Worm (Caenorhabditis elegans) whole organism, L4 larva: ENCODE measurements around the gene polg-1.

Source experiments
- F10B5.3 ChIP-seq: sonication (generic microtip); optimal IDR thresholded peaks from 2 replicates; lab custom pipeline; 2016; ENCODE audit warnings: mild to moderate bottlenecking, missing genetic modification characterization, missing compliant biosample characterization
- F44E2.7 ChIP-seq: fragments of 200-800 bp; sonication (Bioruptor generic); IDR thresholded peaks from 2 replicates; pipeline ENCODE4 v2.1.2; 2022; ENCODE audit warnings: missing genetic modification characterization, missing compliant biosample characterization
- F49E8.2 ChIP-seq: sonication (generic microtip); optimal IDR thresholded peaks from 2 replicates; lab custom pipeline; 2016; ENCODE audit warnings: missing compliant biosample characterization, mild to moderate bottlenecking, missing genetic modification characterization, borderline replicate concordance
- R02D3.7 ChIP-seq: fragments of 150-350 bp; sonication (generic microtip); optimal IDR thresholded peaks from 3 replicates; lab custom pipeline; 2014; ENCODE audit warnings: missing biosample characterization, missing genetic modification characterization
- T20F7.1 ChIP-seq: fragments of 200-800 bp; sonication (Bioruptor generic); optimal IDR thresholded peaks from 2 replicates; lab custom pipeline; 2018; ENCODE audit warnings: mild to moderate bottlenecking, missing genetic modification characterization, missing compliant biosample characterization
- ZK337.2 ChIP-seq: fragments of 200-800 bp; sonication (Bioruptor generic); IDR thresholded peaks from 2 replicates; pipeline ENCODE4 v1.3.6; 2022; ENCODE audit warnings: missing genetic modification reagents, missing genetic modification characterization, missing compliant biosample characterization
- aha-1 ChIP-seq: fragments of 150-350 bp; peaks from one replicate; lab custom pipeline; 2014; ENCODE audit warnings: missing biosample characterization, missing genetic modification characterization
- aly-2 ChIP-seq: sonication (generic microtip); optimal IDR thresholded peaks from 2 replicates; lab custom pipeline; 2018; ENCODE audit warnings: missing biosample characterization, missing genetic modification characterization
- ama-1 ChIP-seq: fragments of 150-350 bp; optimal IDR thresholded peaks from 2 replicates; lab custom pipeline; 2014; ENCODE audit warnings: inconsistent platforms, mixed read lengths
- attf-4 ChIP-seq: sonication (generic microtip); optimal IDR thresholded peaks from 3 replicates; lab custom pipeline; 2017; ENCODE audit warnings: missing biosample characterization, missing genetic modification characterization
- ceh-20 ChIP-seq: fragments of 200-800 bp; sonication (Bioruptor generic); IDR thresholded peaks from 2 replicates; pipeline ENCODE4 v1.3.6; 2022; ENCODE audit warnings: missing genetic modification reagents, missing genetic modification characterization, missing compliant biosample characterization
- ceh-28 ChIP-seq: fragments of 150-350 bp; optimal IDR thresholded peaks from 2 replicates; lab custom pipeline; 2014; ENCODE audit warnings: missing biosample characterization, missing genetic modification reagents, missing genetic modification characterization
- ceh-44 ChIP-seq: fragments of 200-800 bp; sonication (Bioruptor generic); IDR thresholded peaks from 2 replicates; pipeline ENCODE4 v1.3.6; 2022; ENCODE audit warnings: missing genetic modification reagents, missing genetic modification characterization, missing compliant biosample characterization
- ceh-62 ChIP-seq: sonication (generic microtip); optimal IDR thresholded peaks from 2 replicates; lab custom pipeline; 2017; ENCODE audit warnings: missing biosample characterization, missing genetic modification characterization
- daf-12 ChIP-seq: fragments of 150-350 bp; optimal IDR thresholded peaks from 2 replicates; lab custom pipeline; 2014; ENCODE audit warnings: missing biosample characterization, missing genetic modification reagents, missing genetic modification characterization
- daf-16 ChIP-seq, 3 experiments: sonication (generic microtip); optimal IDR thresholded peaks; 2 replicates each; lab custom pipeline; 2016 to 2017; ENCODE audit warnings: missing genetic modification characterization in 3 of 3, missing genetic modification reagents in 3 of 3, mild to moderate bottlenecking in 2 of 3, missing compliant biosample characterization in 2 of 3, missing biosample characterization in 1 of 3, moderate library complexity in 1 of 3
- daf-8 ChIP-seq: fragments of 200-800 bp; sonication (Bioruptor generic); IDR thresholded peaks from 2 replicates; pipeline ENCODE4 v1.3.6; 2022; ENCODE audit warnings: missing genetic modification characterization, missing compliant biosample characterization
- dmd-6 ChIP-seq: fragments of 200-800 bp; sonication (Bioruptor generic); IDR thresholded peaks from 2 replicates; pipeline ENCODE4 v1.3.6; 2022; ENCODE audit warnings: missing genetic modification reagents, missing genetic modification characterization, missing compliant biosample characterization
- dmd-8 ChIP-seq: fragments of 200-800 bp; sonication (Bioruptor generic); IDR thresholded peaks from 2 replicates; pipeline ENCODE4 v1.3.6; 2022; ENCODE audit warnings: missing genetic modification characterization, missing compliant biosample characterization
- dmd-9 ChIP-seq: fragments of 200-800 bp; sonication (Bioruptor generic); IDR thresholded peaks from 2 replicates; pipeline ENCODE4 v1.3.6; 2022; ENCODE audit warnings: missing genetic modification reagents, missing genetic modification characterization, missing compliant biosample characterization
- dpl-1 ChIP-seq: fragments of 150-350 bp; optimal IDR thresholded peaks from 2 replicates; lab custom pipeline; 2014; ENCODE audit warnings: missing biosample characterization, missing genetic modification reagents, missing genetic modification characterization
- dve-1 ChIP-seq: sonication (generic microtip); optimal IDR thresholded peaks from 2 replicates; lab custom pipeline; 2017; ENCODE audit warnings: antibody characterized with exemption, mild to moderate bottlenecking, missing genetic modification characterization, missing compliant biosample characterization; ENCODE audit not compliant: insufficient read depth
- egl-43 ChIP-seq: fragments of 200-800 bp; sonication (Bioruptor generic); IDR thresholded peaks from 2 replicates; pipeline ENCODE4 v1.3.6; 2022; ENCODE audit warnings: missing genetic modification reagents, missing genetic modification characterization, missing compliant biosample characterization
- fkh-10 ChIP-seq: fragments of 150-350 bp; optimal IDR thresholded peaks from 2 replicates; lab custom pipeline; 2014; ENCODE audit warnings: missing biosample characterization, missing genetic modification reagents, missing genetic modification characterization
- hlh-11 ChIP-seq: fragments of 200-800 bp; sonication (Bioruptor generic); optimal IDR thresholded peaks from 2 replicates; lab custom pipeline; 2018; ENCODE audit warnings: mild to moderate bottlenecking, missing genetic modification characterization, missing compliant biosample characterization
- jun-1 ChIP-seq: fragments of 150-350 bp; optimal IDR thresholded peaks from 2 replicates; lab custom pipeline; 2014; ENCODE audit warnings: missing biosample characterization, missing genetic modification reagents, missing genetic modification characterization
- lin-1 ChIP-seq: fragments of 200-800 bp; sonication (Bioruptor generic); IDR thresholded peaks from 2 replicates; pipeline ENCODE4 v1.3.6; 2022; ENCODE audit warnings: missing genetic modification reagents, missing genetic modification characterization, missing compliant biosample characterization
- lin-38 ChIP-seq: fragments of 200-800 bp; sonication (Bioruptor generic); IDR thresholded peaks from 2 replicates; pipeline ENCODE4 v1.3.6; 2022; ENCODE audit warnings: missing genetic modification reagents, missing genetic modification characterization, missing compliant biosample characterization
- lin-39 ChIP-seq: fragments of 150-350 bp; optimal IDR thresholded peaks from 2 replicates; lab custom pipeline; 2014; ENCODE audit warnings: missing biosample characterization, missing genetic modification reagents, missing genetic modification characterization
- lir-3 ChIP-seq: sonication (generic microtip); optimal IDR thresholded peaks from 2 replicates; lab custom pipeline; 2016; ENCODE audit warnings: mild to moderate bottlenecking, missing genetic modification characterization, missing compliant biosample characterization
- lsy-2 ChIP-seq, 2 experiments: fragments of 150-350 bp in 1 of 2; sonication (generic microtip) in 1 of 2; optimal IDR thresholded peaks; 2 replicates each; lab custom pipeline; 2014 to 2017; ENCODE audit warnings: missing biosample characterization in 2 of 2, missing genetic modification characterization in 2 of 2
- madf-5 ChIP-seq, 2 experiments: fragments of 200-800 bp; sonication (Bioruptor generic); IDR thresholded peaks; 2 replicates each; pipeline ENCODE4 v1.3.6; 2022; ENCODE audit warnings: missing compliant biosample characterization in 2 of 2, missing genetic modification characterization in 2 of 2
- mdl-1 ChIP-seq, 2 experiments: fragments of 150-350 bp in 1 of 2; sonication (generic microtip) in 1 of 2; optimal IDR thresholded peaks; 2 replicates each; lab custom pipeline; 2014 to 2017; ENCODE audit warnings: missing biosample characterization in 2 of 2, missing genetic modification characterization in 2 of 2
- mep-1 ChIP-seq: fragments of 150-350 bp; sonication (generic microtip); optimal IDR thresholded peaks from 3 replicates; lab custom pipeline; 2014; ENCODE audit warnings: missing biosample characterization, missing genetic modification characterization
- mes-2 ChIP-seq: sonication (generic microtip); optimal IDR thresholded peaks from 2 replicates; lab custom pipeline; 2016; ENCODE audit warnings: missing genotype, mild to moderate bottlenecking, missing genetic modification characterization, missing compliant biosample characterization; ENCODE audit not compliant: poor library complexity, severe bottlenecking
- mxl-3 ChIP-seq: fragments of 200-800 bp; sonication (Bioruptor generic); optimal IDR thresholded peaks from 2 replicates; lab custom pipeline; 2018; ENCODE audit warnings: mild to moderate bottlenecking, missing genetic modification characterization, missing compliant biosample characterization
- nhr-11 ChIP-seq: fragments of 150-350 bp; optimal IDR thresholded peaks from 2 replicates; lab custom pipeline; 2014; ENCODE audit warnings: missing biosample characterization, missing genetic modification characterization
- nhr-42 ChIP-seq: fragments of 200-800 bp; sonication (Bioruptor generic); IDR thresholded peaks from 2 replicates; pipeline ENCODE4 v1.3.6; 2022; ENCODE audit warnings: missing genetic modification characterization, missing compliant biosample characterization
- nhr-6 ChIP-seq: fragments of 150-350 bp; optimal IDR thresholded peaks from 2 replicates; lab custom pipeline; 2014; ENCODE audit warnings: missing biosample characterization, missing genetic modification characterization
- php-3 ChIP-seq: fragments of 200-800 bp; sonication (Bioruptor generic); IDR thresholded peaks from 2 replicates; pipeline ENCODE4 v1.3.6; 2022; ENCODE audit warnings: missing genetic modification reagents, missing genetic modification characterization, missing compliant biosample characterization
- rbr-2 ChIP-seq: sonication (generic microtip); optimal IDR thresholded peaks from 2 replicates; lab custom pipeline; 2016; ENCODE audit warnings: missing genotype, missing genetic modification characterization, missing compliant biosample characterization
- snpc-1.2 ChIP-seq: fragments of 200-800 bp; sonication (Bioruptor generic); IDR thresholded peaks from 2 replicates; pipeline ENCODE4 v1.3.6; 2022; ENCODE audit warnings: missing genetic modification reagents, missing genetic modification characterization, missing compliant biosample characterization
- spr-1 ChIP-seq: sonication (generic microtip); optimal IDR thresholded peaks from 2 replicates; lab custom pipeline; 2016; ENCODE audit warnings: mild to moderate bottlenecking, missing genetic modification characterization, missing compliant biosample characterization
- tag-97 ChIP-seq: fragments of 200-800 bp; sonication (Bioruptor generic); IDR thresholded peaks from 2 replicates; pipeline ENCODE4 v1.3.6; 2022; ENCODE audit warnings: missing genetic modification characterization, missing compliant biosample characterization
- tra-1 ChIP-seq: fragments of 200-800 bp; sonication (Bioruptor generic); IDR thresholded peaks from 2 replicates; pipeline ENCODE4 v1.3.6; 2022; ENCODE audit warnings: missing genetic modification reagents, missing genetic modification characterization, missing compliant biosample characterization
- unc-130 ChIP-seq: sonication (generic microtip); optimal IDR thresholded peaks from 2 replicates; lab custom pipeline; 2016; ENCODE audit warnings: missing genetic modification reagents, missing genetic modification characterization, missing compliant biosample characterization
- unc-39 ChIP-seq: sonication (generic microtip); optimal IDR thresholded peaks from 2 replicates; lab custom pipeline; 2017; ENCODE audit warnings: missing biosample characterization, missing genetic modification characterization
- zip-2 ChIP-seq: fragments of 150-350 bp; optimal IDR thresholded peaks from 2 replicates; lab custom pipeline; 2014; ENCODE audit warnings: missing biosample characterization, missing genetic modification characterization
- ztf-11 ChIP-seq: fragments of 150-350 bp; optimal IDR thresholded peaks from 2 replicates; lab custom pipeline; 2014; ENCODE audit warnings: missing biosample characterization, missing genetic modification characterization
- ztf-7 ChIP-seq: fragments of 150-350 bp; optimal IDR thresholded peaks from 2 replicates; lab custom pipeline; 2014; ENCODE audit warnings: missing biosample characterization, missing genetic modification characterization

The polg-1 gene

ce11 chrII:12224916-12225406 lies 25.2 kb upstream of the polg-1 start, which contains the start of the genes pqn-87 and rsr-2 (continued):
- TF ChIP-seq daf-16 (GFP tag; optimal IDR thresholded peaks at IDR 0.05; lab: Kevin White, UChicago) (no peak), daf-16 (tag; optimal IDR thresholded peaks at IDR 0.05; lab: Kevin White, UChicago) (no peak), mes-2 (tag; lab: Kevin White, UChicago) (peak; percentile 59), jun-1 (tag; lab: Kevin White, UChicago) (no peak), lin-38 (GFP tag; lab: Robert Waterston, UW) (0 out of 2 replicates have a peak, but pooled peaks have one; percentile 19), unc-39 (tag; lab: Kevin White, UChicago) (no peak), ama-1 (lab: Kevin White, UChicago) (no peak), F49E8.2 (tag; lab: Kevin White, UChicago) (no peak), tra-1 (GFP tag; lab: Robert Waterston, UW) (no peak), nhr-6 (tag; lab: Kevin White, UChicago) (no peak), unc-130 (GFP tag; lab: Kevin White, UChicago) (no peak), R02D3.7 (tag; lab: Kevin White, UChicago) (no peak), madf-5 (GFP tag; IDR thresholded peaks at IDR 0.05; lab: Robert Waterston, UW) (no peak), lin-39 (tag; lab: Kevin White, UChicago) (no peak), daf-12 (tag; lab: Kevin White, UChicago) (no peak), dmd-9 (no peak), ztf-7 (tag; lab: Kevin White, UChicago) (no peak), ZK337.2 (GFP tag; lab: Robert Waterston, UW) (no peak), mdl-1 (tag; optimal IDR thresholded peaks at IDR 0.05; lab: Kevin White, UChicago) (no peak), rbr-2 (tag; lab: Kevin White, UChicago) (peak; percentile 23), egl-43 (no peak), attf-4 (tag; lab: Kevin White, UChicago) (no peak), zip-2 (tag; lab: Kevin White, UChicago) (no peak), daf-8 (GFP tag; lab: Robert Waterston, UW) (no peak), fkh-10 (no peak), nhr-11 (tag; lab: Kevin White, UChicago) (no peak), dmd-6 (no peak), snpc-1.2 (no peak), hlh-11 (tag; lab: Kevin White, UChicago) (no peak), F44E2.7 (GFP tag; lab: Robert Waterston, UW) (no peak), mxl-3 (GFP tag; lab: Kevin White, UChicago) (no peak), lir-3 (no peak), ceh-44 (GFP tag; lab: Robert Waterston, UW) (no peak), dpl-1 (GFP tag; lab: Kevin White, UChicago) (peak; percentile 48)

DNA sequence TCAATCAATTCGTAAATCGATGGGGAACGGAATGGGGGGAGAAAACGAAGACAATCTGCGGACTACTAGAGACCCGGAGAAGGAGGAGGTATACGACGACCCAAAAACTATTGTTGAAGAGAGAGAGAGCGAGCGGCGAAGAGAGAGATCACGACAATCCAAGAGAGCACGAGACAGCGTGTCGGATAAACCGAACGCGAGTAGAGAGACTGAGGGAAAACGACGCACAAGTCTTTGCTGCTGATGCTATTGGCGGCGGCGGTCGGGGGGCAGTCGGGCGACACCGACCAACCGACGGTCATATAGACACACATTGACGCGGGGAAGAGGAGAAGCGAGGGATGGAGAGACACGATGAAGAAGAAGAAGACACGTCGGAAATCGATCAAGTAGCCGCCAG lies 22.8 kb upstream of the polg-1 start:
- TF ChIP-seq T20F7.1 (GFP tag; lab: Kevin White, UChicago) (no peak), attf-4 (tag; lab: Kevin White, UChicago) (peak; percentile 7), php-3 (GFP tag; lab: Robert Waterston, UW) (0 out of 2 replicates have a peak, but pooled peaks have one; percentile 13), ztf-11 (tag; lab: Kevin White, UChicago) (no peak), ceh-20 (GFP tag; lab: Robert Waterston, UW) (peak; percentile 58; the same call in 1 of the 2 replicates), daf-12 (tag; lab: Kevin White, UChicago) (no peak), lin-1 (GFP tag; lab: Robert Waterston, UW) (no peak), lir-3 (no peak), mep-1 (tag; lab: Kevin White, UChicago) (peak; percentile 89), dmd-9 (no peak), dmd-8 (GFP tag; lab: Robert Waterston, UW) (peak; percentile 72), dve-1 (tag; lab: Kevin White, UChicago) (peak; percentile 64), F10B5.3 (tag; lab: Kevin White, UChicago) (peak; percentile 9), unc-39 (tag; lab: Kevin White, UChicago) (no peak), lsy-2 (tag; optimal IDR thresholded peaks at IDR 0.05; lab: Kevin White, UChicago) (peak; percentile 71 to 78), nhr-42 (no peak; the same call in 1 of the 2 replicates), ceh-62 (tag; lab: Kevin White, UChicago) (no peak), spr-1 (tag; lab: Kevin White, UChicago) (peak; percentile 2), aly-2 (tag; lab: Kevin White, UChicago) (no peak), lin-39 (tag; lab: Kevin White, UChicago) (no peak), unc-130 (GFP tag; lab: Kevin White, UChicago) (no peak), daf-16 (GFP tag; optimal IDR thresholded peaks at IDR 0.05; lab: Kevin White, UChicago) (peak in 1 of 2 experiments; percentile 37), daf-16 (tag; optimal IDR thresholded peaks at IDR 0.05; lab: Kevin White, UChicago) (peak; percentile 2), ceh-28 (peak; percentile 65), tag-97 (GFP tag; lab: Robert Waterston, UW) (no peak), nhr-6 (tag; lab: Kevin White, UChicago) (no peak), aha-1 (tag; lab: Kevin White, UChicago) (peak; percentile 98)
